Worm (Caenorhabditis elegans) whole organism, young adult: ENCODE measurements around the gene col-166.

ENCODE experiments used
- ama-1 ChIP-seq, 3 experiments: fragments of 150-350 bp in 1 of 3; sonication (generic microtip) in 2 of 3; optimal IDR thresholded peaks; 2 replicates each; lab custom pipeline; 2014 to 2018; ENCODE audit warnings: missing biosample characterization in 2 of 3, missing genetic modification characterization in 2 of 3, missing genetic modification reagents in 2 of 3
- dpl-1 ChIP-seq: fragments of 150-350 bp; optimal IDR thresholded peaks from 2 replicates; lab custom pipeline; 2014; ENCODE audit warnings: missing biosample characterization, missing genetic modification reagents, missing genetic modification characterization
- lsl-1 ChIP-seq: fragments of 200-800 bp; sonication (Bioruptor generic); optimal IDR thresholded peaks from 2 replicates; lab custom pipeline; 2018; ENCODE audit warnings: mild to moderate bottlenecking, missing genetic modification characterization, moderate library complexity, missing compliant biosample characterization
- tlf-1 ChIP-seq: fragments of 200-800 bp; sonication (Bioruptor generic); optimal IDR thresholded peaks from 2 replicates; lab custom pipeline; 2018; ENCODE audit warnings: mild to moderate bottlenecking, missing genetic modification characterization, missing compliant biosample characterization

DNA sequence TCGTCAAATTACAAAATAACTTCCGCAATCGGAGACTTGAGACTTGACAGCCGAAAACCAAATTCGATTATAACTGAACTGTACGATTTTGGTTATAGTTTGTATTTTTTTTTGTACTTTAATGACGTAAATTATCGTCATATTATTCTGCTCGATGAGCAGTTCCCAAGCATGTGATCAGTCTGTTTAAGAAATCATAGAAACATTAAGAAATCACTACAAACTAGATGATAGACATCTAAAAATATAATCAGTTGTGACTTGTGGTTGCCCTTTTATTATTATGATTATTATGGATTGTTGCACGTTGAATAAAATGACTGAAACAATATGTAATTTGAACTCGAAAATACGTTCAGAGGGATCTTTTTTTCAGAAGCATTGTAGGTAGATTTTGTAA is 5.5 kb upstream of the col-166 start:
- TF ChIP-seq tlf-1 (no peak), ama-1 (optimal IDR thresholded peaks at IDR 0.05; lab: Kevin White, UChicago) (no peak), ama-1 (GFP tag; optimal IDR thresholded peaks at IDR 0.05; lab: Kevin White, UChicago) (no peak), lsl-1 (no peak), dpl-1 (GFP tag; lab: Kevin White, UChicago) (no peak)
